Worm (Caenorhabditis elegans): ENCODE data around the gene best-22.
"Not testable (repeated sequence)": the region's sequence is repeated elsewhere in the genome, so short reads cannot be mapped to it uniquely, and the experiment has no call there.

DNA sequence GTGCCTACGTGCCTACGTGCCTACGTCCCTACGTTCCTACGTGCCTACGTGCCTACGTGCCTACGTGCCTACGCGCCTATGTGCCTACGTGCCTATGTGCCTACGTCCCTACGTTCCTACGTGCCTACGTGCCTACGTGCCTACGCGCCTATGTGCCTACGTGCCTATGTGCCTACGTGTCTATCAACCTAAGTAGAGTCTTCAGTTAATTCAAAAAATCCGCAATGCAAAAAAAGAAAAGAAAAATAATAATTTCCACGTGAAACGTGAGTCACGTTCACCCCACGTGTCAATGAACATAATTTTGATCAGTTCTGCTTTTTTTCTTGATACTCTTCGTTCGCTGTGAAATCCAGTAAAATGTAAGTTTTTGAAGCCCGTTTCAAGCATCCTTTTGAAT lies 22.8 kb upstream of the best-22 start, which contains the start of gene F19B6.3:
- TF ChIP-seq Y105C5A.15 (GFP tag; IDR thresholded peaks at IDR 0.05); hlh-30 (tag; optimal IDR thresholded peaks at IDR 0.05; ENCODE audit: insufficient read depth); lsy-2 (tag; optimal IDR thresholded peaks at IDR 0.05); aha-1 (tag); cey-2 (tag; optimal IDR thresholded peaks at IDR 0.05; ENCODE audit: borderline replicate concordance, insufficient read depth); dpl-1 (GFP tag; optimal IDR thresholded peaks at IDR 0.05); ama-1 (optimal IDR thresholded peaks at IDR 0.05): not testable (repeated sequence)

All from whole organism, L4 larva.